Fruit fly (Drosophila melanogaster): ENCODE results near the gene CG34282.

dm6 chr3R:18743270-18743922 is 48.3 kb downstream of the CG34282 start, which contains the start of gene Mekk1:
- TF ChIP-seq CTCF (optimal IDR thresholded peaks at IDR 0.05) (no peak), CG8478 (optimal IDR thresholded peaks at IDR 0.05) (no peak)

Measured in S2 (cell line).